Fruit fly (Drosophila melanogaster) Kc167 (cell line): ENCODE results near the gene CG32700.

Source experiments
- h ChIP-seq: fragments of >200 bp; optimal IDR thresholded peaks from 3 replicates; lab custom pipeline; 2018; ENCODE audit warnings: missing external identifiers
- psq ChIP-seq: fragments of >200 bp; optimal IDR thresholded peaks from 2 replicates; lab custom pipeline; 2017; ENCODE audit warnings: missing external identifiers

- TF ChIP-seq h (lab: Kevin White, UChicago) (no peak), psq (no peak)
Observed at dm6 chrX:9571208-9571607, 20.6 kb upstream of the CG32700 start, which contains the start of gene Cubn.
